Worm (Caenorhabditis elegans): ENCODE results near the gene frpr-16.

DNA sequence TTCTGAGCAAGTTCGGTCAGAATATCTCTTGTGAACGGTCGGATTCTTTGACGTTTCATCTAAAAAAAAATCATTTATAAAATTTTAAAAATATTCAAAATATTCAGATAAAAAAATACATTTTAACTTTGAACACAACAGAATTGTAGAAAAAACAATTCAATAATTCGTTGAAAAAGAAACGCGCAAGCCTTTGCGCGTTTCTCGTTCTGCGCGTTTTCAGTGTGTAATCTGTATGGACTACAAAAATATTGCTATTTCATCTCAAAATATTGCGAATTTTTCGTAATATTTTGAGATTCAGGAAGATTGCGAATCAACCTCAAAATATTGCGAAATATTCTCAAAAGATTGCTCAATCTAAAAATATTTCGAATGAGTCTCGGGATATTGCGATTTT lies 24.9 kb upstream of the frpr-16 start, which contains the start of gene R12C12.7:
- no peak for TF ChIP-seq C08G9.2 (tag; optimal IDR thresholded peaks at IDR 0.05)
- no peak for TF ChIP-seq tbx-2 (tag; optimal IDR thresholded peaks at IDR 0.05)
- no peak for TF ChIP-seq F13H6.1 (tag; optimal IDR thresholded peaks at IDR 0.05)
- TF ChIP-seq zip-5 (tag; optimal IDR thresholded peaks at IDR 0.05): no peak
- no peak for TF ChIP-seq sdc-2 (tag; optimal IDR thresholded peaks at IDR 0.05)
- TF ChIP-seq sox-2 (GFP tag; IDR thresholded peaks at IDR 0.05): no peak
- no peak for TF ChIP-seq ceh-19 (GFP tag; optimal IDR thresholded peaks at IDR 0.05)
- no peak for TF ChIP-seq pha-4 (tag; optimal IDR thresholded peaks at IDR 0.05)
- TF ChIP-seq npax-4 (tag; optimal IDR thresholded peaks at IDR 0.05): no peak
- TF ChIP-seq gmeb-2 (tag; optimal IDR thresholded peaks at IDR 0.05): no peak
- no peak for TF ChIP-seq dve-1 (tag; optimal IDR thresholded peaks at IDR 0.05)
- no peak for TF ChIP-seq ceh-24 (tag; optimal IDR thresholded peaks at IDR 0.05)
- TF ChIP-seq unc-55 (GFP tag; optimal IDR thresholded peaks at IDR 0.05): no peak
- TF ChIP-seq nhr-232 (tag; optimal IDR thresholded peaks at IDR 0.05): no peak

Measured in whole organism, late embryonic.